Worm (Caenorhabditis elegans) whole organism, L2 larva: ENCODE results near the gene nstp-8.

Source experiments
- ceh-16 ChIP-seq: fragments of 150-350 bp; optimal IDR thresholded peaks from 2 replicates; lab custom pipeline; 2014; ENCODE audit warnings: missing biosample characterization, missing genetic modification characterization
- ceh-82 ChIP-seq: fragments of 150-350 bp; optimal IDR thresholded peaks from 2 replicates; lab custom pipeline; 2014; ENCODE audit warnings: missing biosample characterization, missing genetic modification characterization
- egl-27 ChIP-seq: sonication (generic microtip); optimal IDR thresholded peaks from 3 replicates; lab custom pipeline; 2017; ENCODE audit warnings: missing biosample characterization, missing genetic modification reagents, missing genetic modification characterization
- elt-3 ChIP-seq: sonication (generic microtip); optimal IDR thresholded peaks from 2 replicates; lab custom pipeline; 2017; ENCODE audit warnings: missing biosample characterization, missing genetic modification characterization
- nhr-237 ChIP-seq: fragments of 150-350 bp; optimal IDR thresholded peaks from 2 replicates; lab custom pipeline; 2014; ENCODE audit warnings: missing biosample characterization, missing genetic modification characterization

DNA sequence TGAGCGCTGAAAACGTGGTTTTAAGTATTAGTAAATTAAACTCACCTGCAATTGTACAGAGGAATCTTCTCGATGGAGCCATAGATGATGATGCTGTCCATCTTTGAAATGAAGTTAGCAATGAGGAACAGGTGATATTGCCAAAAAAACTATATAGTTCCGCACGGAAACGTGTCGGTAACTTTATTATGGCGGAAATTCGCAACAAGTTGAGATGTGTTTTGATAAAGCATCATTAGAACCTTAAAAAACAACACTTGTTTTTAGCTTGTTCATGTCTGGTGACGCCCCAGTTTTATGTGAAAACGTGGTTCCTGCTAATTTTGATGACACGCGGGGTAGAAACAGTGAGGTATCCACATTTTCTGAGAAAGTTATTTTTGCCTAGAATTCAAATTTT lies 9.3 kb upstream of the nstp-8 start, which contains the start of gene srt-40:
- no peak for TF ChIP-seq elt-3
- no peak for TF ChIP-seq nhr-237 (tag; lab: Kevin White, UChicago)
- TF ChIP-seq egl-27, result no peak
- no peak for TF ChIP-seq ceh-82 (tag; lab: Kevin White, UChicago)
- no peak for TF ChIP-seq ceh-16 (tag; lab: Kevin White, UChicago)
